Worm (Caenorhabditis elegans) whole organism, late embryonic: ENCODE measurements around the gene fbxa-11.

Source experiments
- F13H6.1 ChIP-seq: sonication (generic microtip); optimal IDR thresholded peaks from 2 replicates; lab custom pipeline; 2016; ENCODE audit warnings: missing genetic modification characterization, missing compliant biosample characterization
- K09A11.1 ChIP-seq: sonication (generic microtip); optimal IDR thresholded peaks from 2 replicates; lab custom pipeline; 2017; ENCODE audit warnings: antibody characterized with exemption, mild to moderate bottlenecking, missing genetic modification characterization, missing compliant biosample characterization; ENCODE audit not compliant: insufficient read depth
- ahr-1 ChIP-seq: sonication (generic microtip); optimal IDR thresholded peaks from 2 replicates; lab custom pipeline; 2016; ENCODE audit warnings: missing genetic modification characterization, missing compliant biosample characterization
- madf-2 ChIP-seq: sonication (generic microtip); optimal IDR thresholded peaks from 2 replicates; lab custom pipeline; 2017; ENCODE audit warnings: missing genetic modification characterization, missing compliant biosample characterization
- sox-2 ChIP-seq: fragments of 200-800 bp; sonication (Bioruptor generic); IDR thresholded peaks from 2 replicates; pipeline ENCODE4 v1.3.6; 2022; ENCODE audit warnings: missing genetic modification reagents, missing genetic modification characterization, missing compliant biosample characterization
- ttx-3 ChIP-seq: sonication (generic microtip); optimal IDR thresholded peaks from 2 replicates; lab custom pipeline; 2016; ENCODE audit warnings: missing genetic modification reagents, missing genetic modification characterization, missing compliant biosample characterization

DNA sequence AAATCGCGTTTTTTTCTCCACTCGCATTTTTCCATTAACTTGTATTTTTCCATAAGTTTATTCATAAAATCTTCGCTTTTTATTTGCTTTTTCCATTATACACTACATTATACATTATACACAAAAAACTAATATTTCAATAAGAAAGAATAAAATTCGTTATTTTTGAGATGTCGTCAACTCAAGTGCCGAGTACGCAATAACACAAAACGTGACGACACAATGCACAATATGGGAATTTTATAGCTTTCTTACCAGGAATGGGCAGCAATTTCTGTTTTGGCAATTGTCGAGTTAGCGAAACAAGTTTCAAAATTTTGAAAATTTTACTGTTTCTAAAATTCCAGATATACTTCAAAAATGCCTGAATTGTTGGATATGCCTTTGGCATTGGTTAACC is 1.5 kb downstream of the fbxa-11 start, which contains the start of gene fbxa-10:
- no peak for TF ChIP-seq K09A11.1 (tag; lab: Kevin White, UChicago)
- TF ChIP-seq F13H6.1 (tag; lab: Kevin White, UChicago): no peak
- no peak for TF ChIP-seq ahr-1 (tag; lab: Kevin White, UChicago)
- TF ChIP-seq sox-2 (GFP tag; lab: Robert Waterston, UW): no peak
- no peak for TF ChIP-seq madf-2
- no peak for TF ChIP-seq ttx-3
